Fruit fly (Drosophila melanogaster) whole organism, prepupa: ENCODE results near the gene LysE.

ENCODE experiments used
- CG16779 ChIP-seq: fragments of 200-800 bp; sonication (Bioruptor generic); optimal IDR thresholded peaks from 3 replicates; lab custom pipeline; 2017; ENCODE audit warnings: missing biosample characterization, mild to moderate bottlenecking, missing genetic modification characterization
- Hr39 ChIP-seq: fragments of 200-800 bp; sonication (Bioruptor generic); optimal IDR thresholded peaks from 2 replicates; lab custom pipeline; 2016; ENCODE audit warnings: missing biosample characterization, missing genetic modification characterization

dm6 chr3L:1238219-1238618 is 25.6 kb downstream of the LysE start, which contains the start of gene CG9192:
- TF ChIP-seq CG16779 (tag; lab: Kevin White, UChicago) (no peak), Hr39 (GFP tag; lab: Kevin White, UChicago) (no peak)
